Worm (Caenorhabditis elegans): ENCODE data around the gene F36H1.3.

DNA sequence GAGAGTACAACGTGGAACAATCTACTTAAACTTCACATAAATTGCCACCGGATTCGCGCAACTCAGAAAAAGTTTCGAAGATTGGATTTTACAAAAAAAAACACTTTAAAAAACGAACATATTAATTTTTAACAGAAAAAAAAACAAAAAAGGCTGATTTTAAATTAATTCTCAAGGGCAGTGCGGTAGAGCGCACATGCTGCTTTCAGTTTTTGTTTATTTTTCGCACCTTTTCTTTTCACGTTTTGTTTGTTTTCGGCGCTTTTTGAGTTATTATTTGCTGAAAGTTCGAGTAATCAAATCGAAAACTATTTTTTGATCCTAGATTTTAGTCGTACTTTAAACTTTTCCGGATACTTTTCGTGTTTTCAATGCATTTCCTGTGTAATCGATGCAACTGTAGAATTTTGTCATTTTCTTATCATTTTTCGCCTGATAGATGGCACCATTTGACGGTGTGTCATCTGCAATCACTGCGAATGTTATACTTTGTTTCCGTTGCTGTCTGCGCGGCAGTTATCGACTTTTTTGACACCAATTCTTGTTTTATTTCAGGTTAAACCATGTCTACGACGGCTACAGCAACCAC, 29.9 kb upstream of the F36H1.3 start, which contains the start of gene F13H10.8:
- TF ChIP-seq nhr-28 (tag; optimal IDR thresholded peaks at IDR 0.05) = peak; percentile 69
- TF ChIP-seq lin-15B (tag; optimal IDR thresholded peaks at IDR 0.05) = no peak
- TF ChIP-seq daf-8 (GFP tag; IDR thresholded peaks at IDR 0.05) = no peak
- no peak for TF ChIP-seq ztf-7 (tag; optimal IDR thresholded peaks at IDR 0.05)
- no peak for TF ChIP-seq nhr-11 (tag; optimal IDR thresholded peaks at IDR 0.05)
- TF ChIP-seq R02D3.7 (tag; optimal IDR thresholded peaks at IDR 0.05) = no peak
